Worm (Caenorhabditis elegans) whole organism, midembryonic: ENCODE data around the gene ncx-9.

Experiments
- cog-1 ChIP-seq: sonication (generic microtip); optimal IDR thresholded peaks from 2 replicates; lab custom pipeline; 2016; ENCODE audit warnings: missing genetic modification characterization, missing compliant biosample characterization
- med-1 ChIP-seq: sonication (generic microtip); optimal IDR thresholded peaks from 2 replicates; lab custom pipeline; 2017; ENCODE audit warnings: missing genetic modification characterization, mild to moderate bottlenecking, missing compliant biosample characterization, antibody characterized with exemption, missing genetic modification reagents; ENCODE audit not compliant: insufficient read depth
- ref-1 ChIP-seq: fragments of 200-800 bp; sonication (Bioruptor generic); conservative IDR thresholded peaks from 2 replicates; pipeline ENCODE4 v1.3.6; 2022; ENCODE audit warnings: missing genetic modification reagents, missing genetic modification characterization, missing compliant biosample characterization
- tab-1 ChIP-seq: fragments of 200-800 bp; sonication (Bioruptor generic); IDR thresholded peaks from 2 replicates; pipeline ENCODE4 v1.3.6; 2022; ENCODE audit warnings: missing genetic modification characterization, missing compliant biosample characterization

DNA sequence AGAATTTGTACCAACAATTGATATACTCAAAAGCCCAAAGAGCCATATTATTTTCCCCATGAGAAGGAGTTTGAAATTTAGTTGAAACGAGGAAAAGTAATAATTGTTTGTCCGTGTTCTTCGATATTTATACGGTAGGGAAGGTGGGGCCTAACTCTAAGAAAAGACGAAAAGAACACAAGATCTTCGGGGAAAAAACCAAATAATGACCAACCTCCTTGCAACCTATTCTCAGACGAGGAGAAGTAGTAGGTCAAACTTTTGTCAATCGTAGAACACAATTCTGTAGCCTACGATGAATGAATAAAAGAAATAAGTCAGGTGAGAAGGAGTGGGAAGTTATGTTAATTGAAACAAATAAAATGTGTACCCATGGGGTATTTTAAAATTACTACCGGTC is 8.0 kb downstream of the ncx-9 start, which contains the start of gene ncx-8:
- no peak for TF ChIP-seq ref-1 (GFP tag; lab: Robert Waterston, UW)
- TF ChIP-seq med-1, result no peak
- TF ChIP-seq tab-1 (GFP tag; lab: Robert Waterston, UW), result no peak
- TF ChIP-seq cog-1, result no peak
